Worm (Caenorhabditis elegans): ENCODE data around the gene mig-38.

mig-38 gene

ce11 chrIV:11593415-11594190 is 441 bp upstream of the mig-38 start, which contains the start of gene F40F11.3:
TSS of gene F40F11.3 (minus strand) at chrIV:11594003.
- TF ChIP-seq lin-39 (tag; optimal IDR thresholded peaks at IDR 0.05), result no peak
- TF ChIP-seq nhr-237 (tag; optimal IDR thresholded peaks at IDR 0.05), result no peak
- peak; percentile 79 for TF ChIP-seq zag-1 (tag; optimal IDR thresholded peaks at IDR 0.05)
- TF ChIP-seq unc-62 (GFP tag; optimal IDR thresholded peaks at IDR 0.05), result peak; percentile 16
- TF ChIP-seq mbf-1 (tag; optimal IDR thresholded peaks at IDR 0.05), result no peak
- peak; percentile 13 for TF ChIP-seq unc-39 (tag; optimal IDR thresholded peaks at IDR 0.05)
- TF ChIP-seq nhr-25 (tag; optimal IDR thresholded peaks at IDR 0.05), result peak; percentile 85
- TF ChIP-seq fos-1 (tag; optimal IDR thresholded peaks at IDR 0.05), result peak; percentile 88
- TF ChIP-seq alr-1 (tag; optimal IDR thresholded peaks at IDR 0.05), result peak; percentile 72
- TF ChIP-seq lin-13 (GFP tag; optimal IDR thresholded peaks at IDR 0.05), result peak; percentile 67
- no peak for TF ChIP-seq nhr-23 (tag; optimal IDR thresholded peaks at IDR 0.05)
- no peak for TF ChIP-seq nhr-77 (tag; optimal IDR thresholded peaks at IDR 0.05)
- peak; percentile 98 for TF ChIP-seq nhr-129 (tag; optimal IDR thresholded peaks at IDR 0.05)
- no peak for TF ChIP-seq ztf-11 (tag; optimal IDR thresholded peaks at IDR 0.05)
- peak; percentile 63 for TF ChIP-seq snpc-4 (tag; optimal IDR thresholded peaks at IDR 0.05)
- no peak for TF ChIP-seq ZK546.5 (tag; optimal IDR thresholded peaks at IDR 0.05)
- TF ChIP-seq R02D3.7 (tag; optimal IDR thresholded peaks at IDR 0.05), result peak; percentile 6
- peak; percentile 77 for TF ChIP-seq nhr-21 (tag; optimal IDR thresholded peaks at IDR 0.05)
- no peak for TF ChIP-seq aly-2 (tag; optimal IDR thresholded peaks at IDR 0.05)
- 0 out of 2 replicates have a peak, but pooled peaks have one; percentile 16 for TF ChIP-seq ztf-1 (GFP tag; conservative IDR thresholded peaks at IDR 0.05)
- no peak for TF ChIP-seq ceh-82 (tag; optimal IDR thresholded peaks at IDR 0.05)
- peak; percentile 53 for TF ChIP-seq mab-5 (tag; optimal IDR thresholded peaks at IDR 0.05)
- TF ChIP-seq peb-1 (tag; optimal IDR thresholded peaks at IDR 0.05), result no peak
- peak; percentile 88 for TF ChIP-seq C34F6.9 (tag; optimal IDR thresholded peaks at IDR 0.05)
- TF ChIP-seq dmd-4 (tag; optimal IDR thresholded peaks at IDR 0.05), result no peak
- peak; percentile 93 for TF ChIP-seq sma-9 (GFP tag; optimal IDR thresholded peaks at IDR 0.05)
- no peak for TF ChIP-seq sma-9 (tag; optimal IDR thresholded peaks at IDR 0.05)
- TF ChIP-seq skn-1 (tag; optimal IDR thresholded peaks at IDR 0.05), result peak; percentile 76
- peak; percentile 36 for TF ChIP-seq nhr-10 (tag; optimal IDR thresholded peaks at IDR 0.05)
- peak; percentile 92 for TF ChIP-seq sem-4 (tag; optimal IDR thresholded peaks at IDR 0.05)
- no peak for TF ChIP-seq Y55F3AM.14 (GFP tag; optimal IDR thresholded peaks at IDR 0.05)
- TF ChIP-seq mdl-1 (tag; optimal IDR thresholded peaks at IDR 0.05), result peak; percentile 23 to 80
- TF ChIP-seq egl-27 (tag; optimal IDR thresholded peaks at IDR 0.05), result peak; percentile 51
- peak; percentile 25 for TF ChIP-seq lin-11 (tag; optimal IDR thresholded peaks at IDR 0.05)
- no peak for TF ChIP-seq nhr-11 (tag; optimal IDR thresholded peaks at IDR 0.05)
- peak; percentile 94 for TF ChIP-seq ztf-4 (tag; optimal IDR thresholded peaks at IDR 0.05)
- peak; percentile 91 for TF ChIP-seq crh-2 (tag; optimal IDR thresholded peaks at IDR 0.05)
- peak; percentile 65 for TF ChIP-seq gmeb-1 (tag; optimal IDR thresholded peaks at IDR 0.05)
- peak; percentile 84 for TF ChIP-seq unc-55 (GFP tag; optimal IDR thresholded peaks at IDR 0.05)
- TF ChIP-seq lsy-2 (tag; optimal IDR thresholded peaks at IDR 0.05), result peak; percentile 53 to 85
- TF ChIP-seq ama-1 (optimal IDR thresholded peaks at IDR 0.05), result no peak
- no peak for TF ChIP-seq nhr-12 (tag; optimal IDR thresholded peaks at IDR 0.05)
- TF ChIP-seq elt-3 (tag; optimal IDR thresholded peaks at IDR 0.05), result no peak
- TF ChIP-seq nhr-6 (tag; optimal IDR thresholded peaks at IDR 0.05), result peak; percentile 93
- peak; percentile 75 for TF ChIP-seq sma-3 (GFP tag; optimal IDR thresholded peaks at IDR 0.05)
- TF ChIP-seq blmp-1 (tag; optimal IDR thresholded peaks at IDR 0.05; ENCODE audit: insufficient read depth), result peak; percentile 80
- TF ChIP-seq ceh-16 (tag; optimal IDR thresholded peaks at IDR 0.05), result peak; percentile 71
- TF ChIP-seq elt-1 (tag; optimal IDR thresholded peaks at IDR 0.05), result no peak
- TF ChIP-seq F13H6.1 (tag; optimal IDR thresholded peaks at IDR 0.05), result peak; percentile 95
